Fruit fly (Drosophila melanogaster) whole organism, embryonic: Measurements from ENCODE around the gene slp1.

Experiments
- Awh ChIP-seq: fragments of 200-800 bp; sonication (Bioruptor generic); IDR thresholded peaks from 2 replicates; pipeline ENCODE4, ENCODE4 v1.3.6; 2022; ENCODE audit warnings: missing biosample characterization, missing genetic modification characterization
- CG10209 ChIP-seq: fragments of 200-800 bp; sonication (Bioruptor generic); optimal IDR thresholded peaks from 3 replicates; lab custom pipeline; 2017; ENCODE audit warnings: missing biosample characterization, mild to moderate bottlenecking, missing genetic modification characterization, missing genetic modification reagents
- CG1024 ChIP-seq: fragments of 200-800 bp; sonication (Bioruptor generic); IDR thresholded peaks from 2 replicates; pipeline ENCODE4 v1.3.6; 2022; ENCODE audit warnings: missing biosample characterization, missing genetic modification characterization
- CG13424 ChIP-seq: fragments of 200-800 bp; sonication (Bioruptor generic); optimal IDR thresholded peaks from 2 replicates; lab custom pipeline; 2019; ENCODE audit warnings: missing biosample characterization, mild to moderate bottlenecking, missing genetic modification characterization, moderate library complexity
- CG13775 ChIP-seq: fragments of 200-800 bp; sonication (Bioruptor generic); optimal IDR thresholded peaks from 3 replicates; lab custom pipeline; 2017; ENCODE audit warnings: missing biosample characterization, mild to moderate bottlenecking, missing genetic modification characterization
- CG18619 ChIP-seq: fragments of 200-800 bp; sonication (Bioruptor generic); optimal IDR thresholded peaks from 3 replicates; lab custom pipeline; 2017; ENCODE audit warnings: missing biosample characterization, mild to moderate bottlenecking, missing genetic modification characterization
- CG30403 ChIP-seq: fragments of 200-800 bp; sonication (Bioruptor generic); optimal IDR thresholded peaks from 3 replicates; lab custom pipeline; 2016; ENCODE audit warnings: missing biosample characterization, missing genetic modification characterization
- CG32767 ChIP-seq: fragments of 200-800 bp; sonication (Bioruptor generic); IDR thresholded peaks from 2 replicates; pipeline ENCODE4 v1.3.6; 2022; ENCODE audit warnings: missing biosample characterization, missing genetic modification characterization
- CG33213 ChIP-seq: fragments of 200-800 bp; sonication (Bioruptor generic); optimal IDR thresholded peaks from 3 replicates; lab custom pipeline; 2016; ENCODE audit warnings: missing biosample characterization, missing genetic modification characterization
- CG4360 ChIP-seq: fragments of 200-800 bp; sonication (Bioruptor generic); IDR thresholded peaks from 2 replicates; pipeline ENCODE4 v1.3.6; 2022; ENCODE audit warnings: missing biosample characterization, missing genetic modification characterization
- CG6813 ChIP-seq: fragments of 200-800 bp; sonication (Bioruptor generic); optimal IDR thresholded peaks from 2 replicates; lab custom pipeline; 2017; ENCODE audit warnings: missing biosample characterization, missing genetic modification characterization, mild to moderate bottlenecking, moderate library complexity, missing genetic modification reagents
- CG7556 ChIP-seq: fragments of 200-800 bp; sonication (Bioruptor generic); optimal IDR thresholded peaks from 2 replicates; lab custom pipeline; 2017; ENCODE audit warnings: missing biosample characterization, mild to moderate bottlenecking, missing genetic modification characterization
- CoRest ChIP-seq: fragments of 200-800 bp; sonication (Bioruptor generic); optimal IDR thresholded peaks from 3 replicates; lab custom pipeline; 2018; ENCODE audit warnings: missing biosample characterization, mild to moderate bottlenecking, missing genetic modification characterization, moderate library complexity
- Dad ChIP-seq: fragments of 200-800 bp; sonication (Bioruptor generic); optimal IDR thresholded peaks from 3 replicates; lab custom pipeline; 2016; ENCODE audit warnings: missing biosample characterization, missing genetic modification characterization
- Dip3 ChIP-seq: fragments of 200-800 bp; sonication (Bioruptor generic); optimal IDR thresholded peaks from 3 replicates; lab custom pipeline; 2016; ENCODE audit warnings: missing biosample characterization, missing genetic modification characterization
- Hsf ChIP-seq: fragments of 200-800 bp; sonication (Bioruptor generic); optimal IDR thresholded peaks from 3 replicates; lab custom pipeline; 2016; ENCODE audit warnings: missing biosample characterization, missing genetic modification characterization
- Med ChIP-seq: fragments of 200-800 bp; sonication (Bioruptor generic); peaks from one replicate; lab custom pipeline; 2016; ENCODE audit warnings: missing biosample characterization, missing genetic modification characterization, mild to moderate bottlenecking, inconsistent platforms, moderate library complexity
- Pdp1 ChIP-seq, 2 experiments: fragments of 200-800 bp; sonication (Bioruptor generic); optimal IDR thresholded peaks; 3 replicates each; lab custom pipeline; 2016; ENCODE audit warnings: missing biosample characterization in 2 of 2, missing genetic modification characterization in 2 of 2, mild to moderate bottlenecking in 1 of 2, moderate library complexity in 1 of 2
- Ptx1 ChIP-seq: fragments of 200-800 bp; sonication (Bioruptor generic); IDR thresholded peaks from 2 replicates; pipeline ENCODE4 v1.3.6; 2022; ENCODE audit warnings: missing biosample characterization, missing genetic modification characterization
- Rx ChIP-seq: fragments of 200-800 bp; sonication (Bioruptor generic); IDR thresholded peaks from 2 replicates; pipeline ENCODE4 v1.3.6; 2022; ENCODE audit warnings: missing biosample characterization, missing genetic modification characterization
- Sox102F ChIP-seq: fragments of 200-800 bp; sonication (Bioruptor generic); optimal IDR thresholded peaks from 2 replicates; lab custom pipeline; 2018; ENCODE audit warnings: missing biosample characterization, mild to moderate bottlenecking, missing genetic modification characterization, moderate library complexity
- Xbp1 ChIP-seq: fragments of 200-800 bp; sonication (Bioruptor generic); optimal IDR thresholded peaks from 3 replicates; lab custom pipeline; 2016; ENCODE audit warnings: missing biosample characterization, mild to moderate bottlenecking, missing genetic modification characterization
- Xrp1 ChIP-seq: fragments of 200-800 bp; sonication (Bioruptor generic); IDR thresholded peaks from 2 replicates; pipeline ENCODE4 v1.3.6; 2022; ENCODE audit warnings: missing biosample characterization, missing genetic modification characterization
- ap ChIP-seq: fragments of 200-800 bp; sonication (Bioruptor generic); IDR thresholded peaks from 2 replicates; pipeline ENCODE4 v1.3.6; 2022; ENCODE audit warnings: missing biosample characterization, missing genetic modification characterization
- bsh ChIP-seq, 2 experiments: fragments of 200-800 bp; sonication (Bioruptor generic); optimal IDR thresholded peaks; 2 replicates each; lab custom pipeline; 2017 to 2018; ENCODE audit warnings: mild to moderate bottlenecking in 2 of 2, missing biosample characterization in 2 of 2, missing genetic modification characterization in 2 of 2, moderate library complexity in 1 of 2
- cato ChIP-seq: fragments of 200-800 bp; sonication (Bioruptor generic); optimal IDR thresholded peaks from 2 replicates; lab custom pipeline; 2016; ENCODE audit warnings: missing biosample characterization, missing genetic modification characterization, borderline replicate concordance
- chn ChIP-seq: fragments of 200-800 bp; sonication (Bioruptor generic); optimal IDR thresholded peaks from 2 replicates; lab custom pipeline; 2016; ENCODE audit warnings: missing biosample characterization, missing genetic modification characterization
- croc ChIP-seq: fragments of 200-800 bp; sonication (Bioruptor generic); conservative IDR thresholded peaks from 3 replicates; pipeline ENCODE4 v1.3.6; 2022; ENCODE audit warnings: missing biosample characterization, missing genetic modification characterization
- danr ChIP-seq: fragments of 200-800 bp; sonication (Bioruptor generic); IDR thresholded peaks from 2 replicates; pipeline ENCODE4 v1.3.6; 2022; ENCODE audit warnings: missing biosample characterization, missing genetic modification characterization
- dmrt11E ChIP-seq: fragments of 200-800 bp; sonication (Bioruptor generic); optimal IDR thresholded peaks from 3 replicates; lab custom pipeline; 2018; ENCODE audit warnings: missing biosample characterization, mild to moderate bottlenecking, missing genetic modification characterization, moderate library complexity
- dmrt99B ChIP-seq: fragments of 200-800 bp; sonication (Bioruptor generic); optimal IDR thresholded peaks from 2 replicates; lab custom pipeline; 2018; ENCODE audit warnings: missing biosample characterization, mild to moderate bottlenecking, missing genetic modification characterization, moderate library complexity
- gem ChIP-seq: fragments of 200-800 bp; sonication (Bioruptor generic); optimal IDR thresholded peaks from 2 replicates; lab custom pipeline; 2019; ENCODE audit warnings: missing biosample characterization, mild to moderate bottlenecking, missing genetic modification characterization, moderate library complexity
- gfzf ChIP-seq: fragments of 200-800 bp; sonication (Bioruptor generic); optimal IDR thresholded peaks from 2 replicates; lab custom pipeline; 2016; ENCODE audit warnings: missing biosample characterization, mild to moderate bottlenecking, missing genetic modification characterization, moderate library complexity
- jing ChIP-seq: fragments of 200-800 bp; sonication (Bioruptor generic); optimal IDR thresholded peaks from 2 replicates; lab custom pipeline; 2018; ENCODE audit warnings: missing biosample characterization, mild to moderate bottlenecking, missing genetic modification characterization
- lab ChIP-seq: fragments of 200-800 bp; sonication (Bioruptor generic); optimal IDR thresholded peaks from 3 replicates; lab custom pipeline; 2017; ENCODE audit warnings: missing biosample characterization, missing genetic modification characterization, mild to moderate bottlenecking, moderate library complexity, missing genetic modification reagents
- lilli ChIP-seq: fragments of 200-800 bp; sonication (Bioruptor generic); optimal IDR thresholded peaks from 3 replicates; lab custom pipeline; 2016; ENCODE audit warnings: missing biosample characterization, missing genetic modification characterization
- lola ChIP-seq, 3 experiments: fragments of >200 bp in 2 of 3; fragments of 200-800 bp in 1 of 3; sonication (Bioruptor generic) in 1 of 3; optimal IDR thresholded peaks; 2 replicates each; lab custom pipeline; 2017 to 2019; ENCODE audit warnings: missing biosample characterization in 3 of 3, missing genetic modification characterization in 3 of 3, mild to moderate bottlenecking in 1 of 3, moderate library complexity in 1 of 3
- org-1 ChIP-seq: fragments of 200-800 bp; sonication (Bioruptor generic); optimal IDR thresholded peaks from 2 replicates; lab custom pipeline; 2017; ENCODE audit warnings: missing biosample characterization, missing genetic modification characterization
- otp ChIP-seq: fragments of 200-800 bp; sonication (Bioruptor generic); IDR thresholded peaks from 3 replicates; pipeline ENCODE4, ENCODE4 v1.3.6; 2022; ENCODE audit warnings: missing biosample characterization, missing genetic modification characterization
- pan ChIP-seq, 4 experiments: fragments of >200 bp in 3 of 4; fragments of 200-800 bp in 1 of 4; sonication (Bioruptor generic) in 1 of 4; optimal IDR thresholded peaks in 3 of 4; IDR thresholded peaks in 1 of 4; 2 replicates each; pipeline versions ENCODE4 v1.3.6 to Lab custom; 2017 to 2022; ENCODE audit warnings: missing biosample characterization in 2 of 4, missing genetic modification characterization in 2 of 4, mixed read lengths in 1 of 4
- pb ChIP-seq: fragments of 200-800 bp; sonication (Bioruptor generic); optimal IDR thresholded peaks from 3 replicates; lab custom pipeline; 2016; ENCODE audit warnings: missing biosample characterization, missing genetic modification characterization
- pnt ChIP-seq: fragments of 200-800 bp; sonication (Bioruptor generic); optimal IDR thresholded peaks from 3 replicates; lab custom pipeline; 2016; ENCODE audit warnings: missing biosample characterization, missing genetic modification characterization
- prd ChIP-seq, 3 experiments: fragments of >200 bp in 2 of 3; fragments of 200-800 bp in 1 of 3; sonication (Bioruptor generic) in 1 of 3; optimal IDR thresholded peaks in 2 of 3; IDR thresholded peaks in 1 of 3; 2 replicates in 2 of 3; 3 replicates in 1 of 3; pipeline versions ENCODE4 v1.3.6 to Lab custom; 2017 to 2022; ENCODE audit warnings: missing biosample characterization in 1 of 3, missing genetic modification characterization in 1 of 3
- ranshi ChIP-seq: fragments of 200-800 bp; sonication (Bioruptor generic); IDR thresholded peaks from 2 replicates; pipeline ENCODE4 v1.3.6; 2022; ENCODE audit warnings: missing biosample characterization, missing genetic modification characterization
- sc ChIP-seq, 3 experiments: fragments of >200 bp in 2 of 3; fragments of 200-800 bp in 1 of 3; sonication (Bioruptor generic) in 1 of 3; optimal IDR thresholded peaks; 2 replicates in 2 of 3; 3 replicates in 1 of 3; lab custom pipeline; 2017; ENCODE audit warnings: mild to moderate bottlenecking in 1 of 3, missing biosample characterization in 1 of 3, missing genetic modification characterization in 1 of 3, missing genetic modification reagents in 1 of 3
- slp2 ChIP-seq: fragments of 200-800 bp; sonication (Bioruptor generic); optimal IDR thresholded peaks from 2 replicates; lab custom pipeline; 2016; ENCODE audit warnings: missing biosample characterization, missing genetic modification characterization
- wor ChIP-seq: fragments of 200-800 bp; sonication (Bioruptor generic); IDR thresholded peaks from 2 replicates; pipeline ENCODE4 v1.3.6; 2022; ENCODE audit warnings: missing biosample characterization, missing genetic modification characterization

slp1 gene

dm6 chr2L:3840975-3841374 lies 15.5 kb downstream of the slp1 start (continued):
- TF ChIP-seq lilli (GFP tag; lab: Kevin White, UChicago) (peak; percentile 5), CoRest (tag; lab: Kevin White, UChicago) (peak; percentile 5), pb (GFP tag; lab: Kevin White, UChicago) (no peak), pan (optimal IDR thresholded peaks at IDR 0.05; lab: Kevin White, UChicago) (no peak), pan (GFP tag; optimal IDR thresholded peaks at IDR 0.05 in 1 of 2, IDR thresholded peaks at IDR 0.05 in 1 of 2) (peak in 1 of 2 experiments; percentile 38), Xrp1 (GFP tag; lab: Robert Waterston, UW) (peak; percentile 75), Pdp1 (GFP tag; optimal IDR thresholded peaks at IDR 0.05; lab: Kevin White, UChicago) (peak; percentile 10 to 26), CG10209 (GFP tag; lab: Kevin White, UChicago) (peak; percentile 8), CG1024 (GFP tag; lab: Robert Waterston, UW) (0 out of 2 replicates have a peak, but pooled peaks have one; percentile 40), Sox102F (peak; percentile 59), wor (0 out of 2 replicates have a peak, but pooled peaks have one; percentile 30), Hsf (GFP tag; lab: Kevin White, UChicago) (peak; percentile 32), lab (GFP tag; lab: Kevin White, UChicago) (no peak), otp (GFP tag; lab: Robert Waterston, UW) (peak; percentile 54; the same call in 1 of the 3 replicates), jing (GFP tag; lab: Kevin White, UChicago) (peak; percentile 9), cato (GFP tag; lab: Kevin White, UChicago) (peak; percentile 17), CG13424 (tag; lab: Kevin White, UChicago) (peak; percentile 38), CG13775 (GFP tag; lab: Kevin White, UChicago) (peak; percentile 14), CG4360 (GFP tag; lab: Robert Waterston, UW) (0 out of 2 replicates have a peak, but pooled peaks have one; percentile 26), pnt (GFP tag; lab: Kevin White, UChicago) (peak; percentile 8), Med (GFP tag; lab: Kevin White, UChicago) (peak; percentile 67), CG7556 (GFP tag; lab: Kevin White, UChicago) (peak; percentile 21), danr (no peak), slp2 (GFP tag; lab: Kevin White, UChicago) (peak; percentile 42), Awh (GFP tag; lab: Robert Waterston, UW) (0 out of 2 replicates have a peak, but pooled peaks have one; percentile 14), lola (GFP tag; optimal IDR thresholded peaks at IDR 0.05; lab: Kevin White, UChicago) (peak in 1 of 3 experiments; percentile 53), Dad (no peak), CG30403 (GFP tag; lab: Kevin White, UChicago) (peak; percentile 28), gfzf (GFP tag; lab: Kevin White, UChicago) (no peak), CG18619 (no peak), croc (GFP tag; lab: Robert Waterston, UW) (peak; percentile 31; the same call in 1 of the 3 replicates), dmrt99B (peak; percentile 47), Dip3 (GFP tag; lab: Kevin White, UChicago) (no peak), bsh (GFP tag; optimal IDR thresholded peaks at IDR 0.05; lab: Kevin White, UChicago) (peak in 1 of 2 experiments; percentile 64), gem (peak; percentile 64), CG33213 (GFP tag; lab: Kevin White, UChicago) (peak; percentile 7), prd (optimal IDR thresholded peaks at IDR 0.05; lab: Kevin White, UChicago) (no peak), prd (GFP tag; IDR thresholded peaks at IDR 0.05; lab: Robert Waterston, UW) (peak; percentile 72; the same call in 2 of the 3 replicates), Xbp1 (GFP tag; lab: Kevin White, UChicago) (peak; percentile 20), dmrt11E (peak; percentile 76), sc (optimal IDR thresholded peaks at IDR 0.05; lab: Kevin White, UChicago) (no peak), sc (GFP tag; optimal IDR thresholded peaks at IDR 0.05; lab: Kevin White, UChicago) (peak; percentile 5), CG6813 (GFP tag; lab: Kevin White, UChicago) (peak; percentile 20), ranshi (GFP tag; lab: Robert Waterston, UW) (peak; percentile 26; the same call in 1 of the 2 replicates), org-1 (GFP tag; lab: Kevin White, UChicago) (no peak), CG32767 (GFP tag; lab: Robert Waterston, UW) (0 out of 2 replicates have a peak, but pooled peaks have one; percentile 20), ap (GFP tag; lab: Robert Waterston, UW) (0 out of 2 replicates have a peak, but pooled peaks have one; percentile 25), Ptx1 (GFP tag; lab: Robert Waterston, UW) (peak; percentile 19; the same call in 1 of the 2 replicates), chn (GFP tag; lab: Kevin White, UChicago) (peak; percentile 16), Rx (GFP tag; lab: Robert Waterston, UW) (peak; percentile 30; the same call in 1 of the 2 replicates)
